Fruit fly (Drosophila melanogaster) whole organism, embryonic: ENCODE results near the gene CG16964.

Experiments used
- Adf1 ChIP-seq: fragments of 200-800 bp; sonication (Bioruptor generic); IDR thresholded peaks from 2 replicates; pipeline ENCODE4 v1.3.6; 2022; ENCODE audit warnings: missing biosample characterization, missing genetic modification characterization
- Antp ChIP-seq: fragments of 200-800 bp; sonication (Bioruptor generic); optimal IDR thresholded peaks from 3 replicates; lab custom pipeline; 2016; ENCODE audit warnings: missing biosample characterization, missing genetic modification characterization
- BtbVII ChIP-seq: fragments of 200-800 bp; sonication (Bioruptor generic); optimal IDR thresholded peaks from 3 replicates; lab custom pipeline; 2017; ENCODE audit warnings: missing biosample characterization, mild to moderate bottlenecking, missing genetic modification characterization
- CG10959 ChIP-seq: fragments of 200-800 bp; sonication (Bioruptor generic); IDR thresholded peaks from 2 replicates; pipeline ENCODE4 v1.3.6; 2022; ENCODE audit warnings: missing biosample characterization, missing genetic modification characterization
- CG11695 ChIP-seq: fragments of 200-800 bp; sonication (Bioruptor generic); IDR thresholded peaks from 3 replicates; pipeline ENCODE4 v1.3.6; 2022; ENCODE audit warnings: missing biosample characterization, missing genetic modification characterization
- CG13894 ChIP-seq: fragments of 200-800 bp; sonication (Bioruptor generic); optimal IDR thresholded peaks from 3 replicates; lab custom pipeline; 2018; ENCODE audit warnings: missing biosample characterization, mild to moderate bottlenecking, missing genetic modification characterization, moderate library complexity
- CG15514 ChIP-seq: fragments of 200-800 bp; sonication (Bioruptor generic); optimal IDR thresholded peaks from 3 replicates; lab custom pipeline; 2017; ENCODE audit warnings: missing biosample characterization, missing genetic modification characterization, mild to moderate bottlenecking, moderate library complexity, missing genetic modification reagents
- CG15696 ChIP-seq: fragments of 200-800 bp; sonication (Bioruptor generic); optimal IDR thresholded peaks from 2 replicates; lab custom pipeline; 2019; ENCODE audit warnings: missing biosample characterization, mild to moderate bottlenecking, missing genetic modification characterization, moderate library complexity
- CG1647 ChIP-seq: fragments of 200-800 bp; sonication (Bioruptor generic); optimal IDR thresholded peaks from 3 replicates; lab custom pipeline; 2016; ENCODE audit warnings: missing biosample characterization, missing genetic modification characterization
- CG16863 ChIP-seq: fragments of 200-800 bp; sonication (Bioruptor generic); optimal IDR thresholded peaks from 3 replicates; lab custom pipeline; 2016; ENCODE audit warnings: missing biosample characterization, missing genetic modification characterization
- CG17361 ChIP-seq: fragments of 200-800 bp; sonication (Bioruptor generic); IDR thresholded peaks from 3 replicates; pipeline ENCODE4 v1.3.6; 2022; ENCODE audit warnings: missing biosample characterization, missing genetic modification characterization
- CG3065 ChIP-seq: fragments of 200-800 bp; sonication (Bioruptor generic); optimal IDR thresholded peaks from 2 replicates; lab custom pipeline; 2016; ENCODE audit warnings: missing biosample characterization, missing genetic modification characterization
- CG33213 ChIP-seq: fragments of 200-800 bp; sonication (Bioruptor generic); optimal IDR thresholded peaks from 3 replicates; lab custom pipeline; 2016; ENCODE audit warnings: missing biosample characterization, missing genetic modification characterization
- CG33557 ChIP-seq: fragments of 200-800 bp; sonication (Bioruptor generic); optimal IDR thresholded peaks from 2 replicates; lab custom pipeline; 2019; ENCODE audit warnings: missing biosample characterization, mild to moderate bottlenecking, missing genetic modification characterization, moderate library complexity
- CG34422 ChIP-seq: fragments of 200-800 bp; sonication (Bioruptor generic); IDR thresholded peaks from 3 replicates; pipeline ENCODE4 v1.3.6; 2022; ENCODE audit warnings: missing biosample characterization, missing genetic modification characterization
- CG3838 ChIP-seq: fragments of 200-800 bp; sonication (Bioruptor generic); optimal IDR thresholded peaks from 3 replicates; lab custom pipeline; 2016; ENCODE audit warnings: missing biosample characterization, missing genetic modification characterization
- CG6683 ChIP-seq: fragments of 200-800 bp; sonication (Bioruptor generic); optimal IDR thresholded peaks from 2 replicates; lab custom pipeline; 2017; ENCODE audit warnings: missing biosample characterization, mild to moderate bottlenecking, missing genetic modification characterization, missing genetic modification reagents
- CG6813 ChIP-seq: fragments of 200-800 bp; sonication (Bioruptor generic); optimal IDR thresholded peaks from 2 replicates; lab custom pipeline; 2017; ENCODE audit warnings: missing biosample characterization, missing genetic modification characterization, mild to moderate bottlenecking, moderate library complexity, missing genetic modification reagents
- CG9609 ChIP-seq: fragments of 200-800 bp; sonication (Bioruptor generic); optimal IDR thresholded peaks from 3 replicates; lab custom pipeline; 2016; ENCODE audit warnings: missing biosample characterization, missing genetic modification characterization
- E2f1 ChIP-seq: fragments of 200-800 bp; sonication (Bioruptor generic); IDR thresholded peaks from 2 replicates; pipeline ENCODE4 v1.3.6; 2022; ENCODE audit warnings: missing biosample characterization, missing genetic modification characterization
- E2f2 ChIP-seq: fragments of 200-800 bp; sonication (Bioruptor generic); IDR thresholded peaks from 2 replicates; pipeline ENCODE4 v1.3.6; 2022; ENCODE audit warnings: missing biosample characterization, missing genetic modification characterization
- Ets65A ChIP-seq: fragments of 200-800 bp; sonication (Bioruptor generic); peaks from one replicate; lab custom pipeline; 2016; ENCODE audit warnings: missing biosample characterization, missing genetic modification characterization
- GATAe ChIP-seq: fragments of 200-800 bp; sonication (Bioruptor generic); conservative IDR thresholded peaks from 2 replicates; pipeline ENCODE4 v1.3.6; 2022; ENCODE audit warnings: missing biosample characterization, missing genetic modification characterization
- Neu2 ChIP-seq: fragments of 200-800 bp; sonication (Bioruptor generic); optimal IDR thresholded peaks from 3 replicates; lab custom pipeline; 2016; ENCODE audit warnings: missing biosample characterization, missing genetic modification characterization, borderline replicate concordance
- NfI ChIP-seq: fragments of 200-800 bp; sonication (Bioruptor generic); optimal IDR thresholded peaks from 3 replicates; lab custom pipeline; 2018; ENCODE audit warnings: missing biosample characterization, mild to moderate bottlenecking, missing genetic modification characterization, moderate library complexity
- abd-A ChIP-seq: fragments of 200-800 bp; sonication (Bioruptor generic); optimal IDR thresholded peaks from 3 replicates; lab custom pipeline; 2019; ENCODE audit warnings: missing biosample characterization, mild to moderate bottlenecking, missing genetic modification characterization, moderate library complexity
- aop ChIP-seq: fragments of 200-800 bp; sonication (Bioruptor generic); IDR thresholded peaks from 2 replicates; pipeline ENCODE4 v1.3.6; 2022; ENCODE audit warnings: missing biosample characterization, missing genetic modification characterization
- ap ChIP-seq: fragments of 200-800 bp; sonication (Bioruptor generic); IDR thresholded peaks from 2 replicates; pipeline ENCODE4 v1.3.6; 2022; ENCODE audit warnings: missing biosample characterization, missing genetic modification characterization
- bab2 ChIP-seq: fragments of 200-800 bp; sonication (Bioruptor generic); optimal IDR thresholded peaks from 2 replicates; lab custom pipeline; 2016; ENCODE audit warnings: missing biosample characterization, missing genetic modification characterization
- bbx ChIP-seq: fragments of 200-800 bp; sonication (Bioruptor generic); IDR thresholded peaks from 2 replicates; pipeline ENCODE4 v1.3.6; 2022; ENCODE audit warnings: missing biosample characterization, missing genetic modification characterization; ENCODE audit not compliant: partially characterized antibody
- cwo ChIP-seq: fragments of 200-800 bp; sonication (Bioruptor generic); optimal IDR thresholded peaks from 3 replicates; lab custom pipeline; 2017; ENCODE audit warnings: missing biosample characterization, missing genetic modification characterization, mild to moderate bottlenecking, moderate library complexity, missing genetic modification reagents
- emc ChIP-seq: fragments of 200-800 bp; sonication (Bioruptor generic); optimal IDR thresholded peaks from 2 replicates; lab custom pipeline; 2016; ENCODE audit warnings: missing biosample characterization, missing genetic modification characterization
- esg ChIP-seq: fragments of 200-800 bp; sonication (Bioruptor generic); conservative IDR thresholded peaks from 2 replicates; pipeline ENCODE4 v1.3.6; 2022; ENCODE audit warnings: missing biosample characterization, missing genetic modification characterization
- exex ChIP-seq: fragments of 200-800 bp; sonication (Bioruptor generic); optimal IDR thresholded peaks from 4 replicates; lab custom pipeline; 2018; ENCODE audit warnings: missing biosample characterization, mild to moderate bottlenecking, missing genetic modification characterization, moderate library complexity
- fd102C ChIP-seq: fragments of 200-800 bp; sonication (Bioruptor generic); optimal IDR thresholded peaks from 2 replicates; lab custom pipeline; 2018; ENCODE audit warnings: missing biosample characterization, mild to moderate bottlenecking, missing genetic modification characterization, moderate library complexity
- fd3F ChIP-seq: fragments of 200-800 bp; sonication (Bioruptor generic); optimal IDR thresholded peaks from 2 replicates; lab custom pipeline; 2018; ENCODE audit warnings: missing biosample characterization, mild to moderate bottlenecking, missing genetic modification characterization, moderate library complexity
- fd64A ChIP-seq: fragments of 200-800 bp; sonication (Bioruptor generic); optimal IDR thresholded peaks from 3 replicates; lab custom pipeline; 2018; ENCODE audit warnings: missing biosample characterization, mild to moderate bottlenecking, missing genetic modification characterization
- fd96Cb ChIP-seq: fragments of 200-800 bp; sonication (Bioruptor generic); optimal IDR thresholded peaks from 2 replicates; lab custom pipeline; 2018; ENCODE audit warnings: missing biosample characterization, mild to moderate bottlenecking, missing genetic modification characterization, moderate library complexity
- ftz-f1 ChIP-seq: fragments of 200-800 bp; sonication (Bioruptor generic); optimal IDR thresholded peaks from 2 replicates; lab custom pipeline; 2016; ENCODE audit warnings: missing biosample characterization, missing genetic modification characterization
- ham ChIP-seq: fragments of 200-800 bp; sonication (Bioruptor generic); IDR thresholded peaks from 2 replicates; pipeline ENCODE4 v1.3.6; 2022; ENCODE audit warnings: missing biosample characterization, missing genetic modification characterization
- hbn ChIP-seq: fragments of 200-800 bp; sonication (Bioruptor generic); IDR thresholded peaks from 2 replicates; pipeline ENCODE4 v1.3.6; 2022; ENCODE audit warnings: missing biosample characterization, missing genetic modification characterization; ENCODE audit not compliant: partially characterized antibody
- inv ChIP-seq: fragments of 200-800 bp; sonication (Bioruptor generic); IDR thresholded peaks from 2 replicates; pipeline ENCODE4 v1.3.6; 2022; ENCODE audit warnings: missing biosample characterization, missing genetic modification characterization; ENCODE audit not compliant: partially characterized antibody
- schlank ChIP-seq: fragments of 200-800 bp; sonication (Bioruptor generic); optimal IDR thresholded peaks from 2 replicates; lab custom pipeline; 2018; ENCODE audit warnings: missing biosample characterization, mild to moderate bottlenecking, missing genetic modification characterization
- seq ChIP-seq: fragments of 200-800 bp; sonication (Bioruptor generic); IDR thresholded peaks from 2 replicates; pipeline ENCODE4 v1.3.6; 2022; ENCODE audit warnings: missing biosample characterization, missing genetic modification characterization
- sisA ChIP-seq: fragments of 200-800 bp; sonication (Bioruptor generic); IDR thresholded peaks from 2 replicates; pipeline ENCODE4 v1.3.6; 2022; ENCODE audit warnings: missing biosample characterization, missing genetic modification characterization
- tll ChIP-seq, 2 experiments: fragments of 200-800 bp in 1 of 2; fragments of >200 bp in 1 of 2; sonication (Bioruptor generic) in 1 of 2; optimal IDR thresholded peaks; 2 replicates each; lab custom pipeline; 2017 to 2019; ENCODE audit warnings: missing biosample characterization in 2 of 2, missing genetic modification characterization in 2 of 2, mild to moderate bottlenecking in 1 of 2, moderate library complexity in 1 of 2
- tna ChIP-seq: fragments of 200-800 bp; sonication (Bioruptor generic); IDR thresholded peaks from 2 replicates; pipeline ENCODE4 v1.3.6; 2022; ENCODE audit warnings: missing biosample characterization, missing genetic modification characterization; ENCODE audit not compliant: partially characterized antibody
- ttk ChIP-seq: fragments of 200-800 bp; sonication (Bioruptor generic); IDR thresholded peaks from 2 replicates; pipeline ENCODE4 v2.1.2; 2022; ENCODE audit warnings: missing biosample characterization, missing genetic modification characterization
- wek ChIP-seq: fragments of 200-800 bp; sonication (Bioruptor generic); optimal IDR thresholded peaks from 3 replicates; lab custom pipeline; 2018; ENCODE audit warnings: missing biosample characterization, mild to moderate bottlenecking, missing genetic modification characterization, moderate library complexity
- zen2 ChIP-seq: fragments of 200-800 bp; sonication (Bioruptor generic); IDR thresholded peaks from 3 replicates; pipeline ENCODE4 v1.3.6; 2022; ENCODE audit warnings: missing biosample characterization, missing genetic modification characterization; ENCODE audit not compliant: partially characterized antibody
- zfh2 ChIP-seq: fragments of 200-800 bp; sonication (Bioruptor generic); optimal IDR thresholded peaks from 2 replicates; lab custom pipeline; 2016; ENCODE audit warnings: missing biosample characterization, missing genetic modification characterization

Gene CG16964

dm6 chr2L:11987945-11988344, 40.2 kb downstream of the CG16964 start, which contains the start of the genes CG6686 and CG34163 (continued):
- TF ChIP-seq CG17361 (peak; percentile 61; the same call in 2 of the 3 replicates), CG1647 (GFP tag; lab: Kevin White, UChicago) (peak; percentile 8), ftz-f1 (GFP tag; lab: Kevin White, UChicago) (peak; percentile 17), ham (GFP tag; lab: Robert Waterston, UW) (no peak), NfI (GFP tag; lab: Kevin White, UChicago) (peak; percentile 35), fd3F (GFP tag; lab: Kevin White, UChicago) (no peak), BtbVII (GFP tag; lab: Kevin White, UChicago) (no peak), CG33213 (GFP tag; lab: Kevin White, UChicago) (peak; percentile 32), hbn (GFP tag; lab: Robert Waterston, UW) (peak; percentile 27; the same call in 1 of the 2 replicates), aop (GFP tag; lab: Robert Waterston, UW) (no peak), abd-A (tag; lab: Kevin White, UChicago) (no peak), emc (GFP tag; lab: Kevin White, UChicago) (no peak), exex (peak; percentile 19), Adf1 (GFP tag; lab: Robert Waterston, UW) (no peak), cwo (GFP tag; lab: Kevin White, UChicago) (no peak), zfh2 (GFP tag; lab: Kevin White, UChicago) (peak; percentile 67), CG15514 (GFP tag; lab: Kevin White, UChicago) (peak; percentile 49), bab2 (peak; percentile 41), esg (GFP tag; lab: Robert Waterston, UW) (no peak), CG11695 (no peak), CG6813 (no peak), tna (no peak), Neu2 (GFP tag; lab: Kevin White, UChicago) (no peak), wek (GFP tag; lab: Kevin White, UChicago) (no peak), CG3838 (GFP tag; lab: Kevin White, UChicago) (peak; percentile 7), ap (GFP tag; lab: Robert Waterston, UW) (no peak), CG34422 (GFP tag; lab: Robert Waterston, UW) (peak; percentile 62; the same call in 2 of the 3 replicates), fd64A (GFP tag; lab: Kevin White, UChicago) (no peak), tll (GFP tag; optimal IDR thresholded peaks at IDR 0.05; lab: Kevin White, UChicago) (no peak), CG9609 (GFP tag; lab: Kevin White, UChicago) (peak; percentile 50), CG15696 (tag; lab: Kevin White, UChicago) (no peak), CG16863 (GFP tag; lab: Kevin White, UChicago) (no peak), ttk (GFP tag; lab: Robert Waterston, UW) (no peak), sisA (GFP tag; lab: Robert Waterston, UW) (peak; percentile 39; the same call in 1 of the 2 replicates), Ets65A (peak; percentile 91), CG13894 (tag; lab: Kevin White, UChicago) (peak; percentile 54), seq (GFP tag; lab: Robert Waterston, UW) (no peak), schlank (tag; lab: Kevin White, UChicago) (no peak), CG10959 (GFP tag; lab: Robert Waterston, UW) (no peak), zen2 (GFP tag; lab: Robert Waterston, UW) (no peak), inv (GFP tag; lab: Robert Waterston, UW) (no peak), fd102C (no peak), GATAe (GFP tag; lab: Robert Waterston, UW) (no peak), fd96Cb (tag; lab: Kevin White, UChicago) (no peak), E2f2 (peak; percentile 64), CG6683 (GFP tag; lab: Kevin White, UChicago) (no peak), CG3065 (GFP tag; lab: Kevin White, UChicago) (no peak), CG33557 (GFP tag; lab: Kevin White, UChicago) (peak; percentile 32), bbx (GFP tag; lab: Robert Waterston, UW) (no peak), Antp (GFP tag; lab: Kevin White, UChicago) (peak; percentile 10), E2f1 (GFP tag; lab: Robert Waterston, UW) (no peak)
